Worm (Caenorhabditis elegans) whole organism, young adult: ENCODE data around the gene bmk-1.

Source experiments
- B0035.1 ChIP-seq: sonication (generic microtip); optimal IDR thresholded peaks from 2 replicates; lab custom pipeline; 2016; ENCODE audit warnings: missing genetic modification characterization, mild to moderate bottlenecking, missing compliant biosample characterization, missing genotype, missing genetic modification reagents
- B0261.1 ChIP-seq: sonication (generic microtip); optimal IDR thresholded peaks from 2 replicates; lab custom pipeline; 2016; ENCODE audit warnings: mild to moderate bottlenecking, missing genetic modification characterization, moderate library complexity, missing compliant biosample characterization
- F23B12.7 ChIP-seq: sonication (generic microtip); optimal IDR thresholded peaks from 2 replicates; lab custom pipeline; 2017; ENCODE audit warnings: missing genetic modification characterization, mild to moderate bottlenecking, missing compliant biosample characterization, antibody characterized with exemption, moderate library complexity; ENCODE audit not compliant: insufficient read depth
- F37B4.10 ChIP-seq: fragments of 200-800 bp; sonication (Bioruptor generic); IDR thresholded peaks from 2 replicates; pipeline ENCODE4 v1.3.6; 2022; ENCODE audit warnings: missing genetic modification characterization, missing compliant biosample characterization
- F52B5.7 ChIP-seq: sonication (generic microtip); optimal IDR thresholded peaks from 2 replicates; lab custom pipeline; 2016; ENCODE audit warnings: mild to moderate bottlenecking, missing genetic modification characterization, missing compliant biosample characterization
- F55B11.4 ChIP-seq: sonication (generic microtip); optimal IDR thresholded peaks from 2 replicates; lab custom pipeline; 2016; ENCODE audit warnings: missing compliant biosample characterization, missing genetic modification characterization, borderline replicate concordance; ENCODE audit not compliant: insufficient read depth
- T07F8.4 ChIP-seq: sonication (generic microtip); optimal IDR thresholded peaks from 2 replicates; lab custom pipeline; 2016; ENCODE audit warnings: mild to moderate bottlenecking, missing genetic modification characterization, moderate library complexity, missing compliant biosample characterization
- Y53G8AR.9 ChIP-seq: fragments of 200-800 bp; sonication (Bioruptor generic); conservative IDR thresholded peaks from 2 replicates; pipeline ENCODE4 v1.3.6; 2022; ENCODE audit warnings: missing genetic modification reagents, missing genetic modification characterization, missing compliant biosample characterization
- Y95B8A.8 ChIP-seq: fragments of 200-800 bp; sonication (Bioruptor generic); IDR thresholded peaks from 2 replicates; pipeline ENCODE4 v1.3.6; 2022; ENCODE audit warnings: missing genetic modification reagents, missing genetic modification characterization, missing compliant biosample characterization
- ZK185.1 ChIP-seq: sonication (generic microtip); optimal IDR thresholded peaks from 2 replicates; lab custom pipeline; 2016; ENCODE audit warnings: mild to moderate bottlenecking, missing genetic modification characterization, missing compliant biosample characterization; ENCODE audit not compliant: poor library complexity, severe bottlenecking
- ceh-58 ChIP-seq: fragments of 200-800 bp; sonication (Bioruptor generic); IDR thresholded peaks from 2 replicates; pipeline ENCODE4 v1.3.6; 2022; ENCODE audit warnings: missing genetic modification characterization, missing compliant biosample characterization
- ceh-79 ChIP-seq: sonication (generic microtip); optimal IDR thresholded peaks from 2 replicates; lab custom pipeline; 2017; ENCODE audit warnings: mild to moderate bottlenecking, missing genetic modification characterization, missing compliant biosample characterization
- dox-1 ChIP-seq: fragments of 200-800 bp; sonication (Bioruptor generic); IDR thresholded peaks from 2 replicates; pipeline ENCODE4 v1.3.6; 2022; ENCODE audit warnings: missing genetic modification reagents, missing genetic modification characterization, missing compliant biosample characterization
- efl-1 ChIP-seq: fragments of 150-350 bp; optimal IDR thresholded peaks from 2 replicates; lab custom pipeline; 2014; ENCODE audit warnings: missing biosample characterization, missing genetic modification reagents, missing genetic modification characterization
- ets-4 ChIP-seq: fragments of 200-800 bp; sonication (Bioruptor generic); optimal IDR thresholded peaks from 2 replicates; lab custom pipeline; 2018; ENCODE audit warnings: mild to moderate bottlenecking, missing genetic modification characterization, missing compliant biosample characterization
- gei-17 ChIP-seq: fragments of 200-800 bp; sonication (Bioruptor generic); optimal IDR thresholded peaks from 2 replicates; lab custom pipeline; 2018; ENCODE audit warnings: mild to moderate bottlenecking, missing genetic modification characterization, missing compliant biosample characterization
- hmg-1.2 ChIP-seq: fragments of 200-800 bp; sonication (Bioruptor generic); IDR thresholded peaks from 2 replicates; pipeline ENCODE4 v1.3.6; 2022; ENCODE audit warnings: missing genetic modification reagents, missing genetic modification characterization, missing compliant biosample characterization
- let-607 ChIP-seq, 2 experiments: fragments of 200-800 bp in 1 of 2; sonication (Bioruptor generic) in 1 of 2; sonication (generic microtip) in 1 of 2; optimal IDR thresholded peaks; 2 replicates each; lab custom pipeline; 2016 to 2018; ENCODE audit warnings: mild to moderate bottlenecking in 2 of 2, missing compliant biosample characterization in 2 of 2, missing genetic modification characterization in 2 of 2, moderate library complexity in 2 of 2, missing genotype in 1 of 2
- lin-26 ChIP-seq: fragments of 200-800 bp; sonication (Bioruptor generic); IDR thresholded peaks from 2 replicates; pipeline ENCODE4 v1.3.6; 2022; ENCODE audit warnings: missing genetic modification reagents, missing genetic modification characterization, missing compliant biosample characterization
- lin-35 ChIP-seq, 3 experiments: fragments of 150-350 bp in 2 of 3; sonication (generic microtip) in 1 of 3; optimal IDR thresholded peaks; 2 replicates each; lab custom pipeline; 2014 to 2018; ENCODE audit warnings: missing biosample characterization in 3 of 3, missing genetic modification characterization in 3 of 3, missing genetic modification reagents in 3 of 3
- lsy-27 ChIP-seq: sonication (generic microtip); optimal IDR thresholded peaks from 2 replicates; lab custom pipeline; 2017; ENCODE audit warnings: missing genetic modification characterization, mild to moderate bottlenecking, missing compliant biosample characterization, antibody characterized with exemption, missing genotype, borderline replicate concordance; ENCODE audit not compliant: insufficient read depth
- madf-8 ChIP-seq: fragments of 200-800 bp; sonication (Bioruptor generic); conservative IDR thresholded peaks from 2 replicates; pipeline ENCODE4 v1.3.6; 2022; ENCODE audit warnings: missing genetic modification reagents, missing genetic modification characterization, missing compliant biosample characterization
- nfya-1 ChIP-seq: sonication (generic microtip); optimal IDR thresholded peaks from 2 replicates; lab custom pipeline; 2017; ENCODE audit warnings: antibody characterized with exemption, missing compliant biosample characterization, missing genetic modification characterization, borderline replicate concordance; ENCODE audit not compliant: insufficient read depth
- nhr-120 ChIP-seq: fragments of 200-800 bp; sonication (Bioruptor generic); IDR thresholded peaks from 2 replicates; pipeline ENCODE4 v1.3.6; 2022; ENCODE audit warnings: missing genetic modification characterization, missing compliant biosample characterization
- nhr-27 ChIP-seq: fragments of 200-800 bp; sonication (Bioruptor generic); optimal IDR thresholded peaks from 2 replicates; lab custom pipeline; 2018; ENCODE audit warnings: mild to moderate bottlenecking, missing genetic modification characterization, moderate library complexity, missing compliant biosample characterization
- nhr-80 ChIP-seq: sonication (generic microtip); optimal IDR thresholded peaks from 2 replicates; lab custom pipeline; 2016; ENCODE audit warnings: missing genetic modification characterization, missing compliant biosample characterization
- snpc-1.3 ChIP-seq: sonication (generic microtip); optimal IDR thresholded peaks from 2 replicates; lab custom pipeline; 2017; ENCODE audit warnings: missing genetic modification characterization, mild to moderate bottlenecking, missing compliant biosample characterization, antibody characterized with exemption, moderate library complexity, missing genotype, missing genetic modification reagents; ENCODE audit not compliant: insufficient read depth
- unc-62 ChIP-seq: fragments of 150-350 bp; optimal IDR thresholded peaks from 2 replicates; lab custom pipeline; 2014; ENCODE audit warnings: missing biosample characterization, missing genetic modification reagents, missing genetic modification characterization
- zim-3 ChIP-seq: sonication (generic microtip); optimal IDR thresholded peaks from 2 replicates; lab custom pipeline; 2017; ENCODE audit warnings: mild to moderate bottlenecking, missing genetic modification characterization, moderate library complexity, missing compliant biosample characterization
- ztf-26 ChIP-seq: sonication (generic microtip); optimal IDR thresholded peaks from 2 replicates; lab custom pipeline; 2017; ENCODE audit warnings: missing genetic modification characterization, missing compliant biosample characterization

The bmk-1 gene

DNA sequence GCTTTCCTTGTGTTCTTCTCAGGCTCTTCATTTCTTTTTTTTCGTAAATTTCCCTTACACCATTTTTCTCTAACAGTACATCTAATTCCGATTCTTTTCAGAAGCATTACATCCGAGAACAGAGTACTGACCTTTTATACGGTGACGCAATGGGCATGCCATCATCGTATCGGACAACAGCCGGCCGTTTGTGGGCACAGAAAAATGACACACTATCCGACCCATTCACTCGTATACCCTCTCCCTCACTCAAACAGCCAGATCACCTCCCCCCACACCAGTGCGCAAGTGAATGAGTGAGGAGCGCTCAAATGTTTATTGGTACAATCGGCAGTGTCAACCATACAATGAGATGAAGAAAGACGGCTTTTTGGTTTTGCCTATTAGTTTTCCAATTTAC lies 44.4 kb upstream of the bmk-1 start, which contains the start of gene R02D5.24:
Gene R02D5.24 (plus strand): TSS at position 205 of the 400 bp plus-strand sequence.
- TF ChIP-seq efl-1 (GFP tag; lab: Kevin White, UChicago): no peak
- no peak for TF ChIP-seq gei-17
- TF ChIP-seq F37B4.10 (GFP tag; lab: Robert Waterston, UW): 0 out of 2 replicates have a peak, but pooled peaks have one; percentile 40
- no peak for TF ChIP-seq Y53G8AR.9 (GFP tag; lab: Robert Waterston, UW)
- TF ChIP-seq nhr-120 (GFP tag; lab: Robert Waterston, UW): no peak
- TF ChIP-seq ceh-79 (tag; lab: Kevin White, UChicago): no peak

DNA sequence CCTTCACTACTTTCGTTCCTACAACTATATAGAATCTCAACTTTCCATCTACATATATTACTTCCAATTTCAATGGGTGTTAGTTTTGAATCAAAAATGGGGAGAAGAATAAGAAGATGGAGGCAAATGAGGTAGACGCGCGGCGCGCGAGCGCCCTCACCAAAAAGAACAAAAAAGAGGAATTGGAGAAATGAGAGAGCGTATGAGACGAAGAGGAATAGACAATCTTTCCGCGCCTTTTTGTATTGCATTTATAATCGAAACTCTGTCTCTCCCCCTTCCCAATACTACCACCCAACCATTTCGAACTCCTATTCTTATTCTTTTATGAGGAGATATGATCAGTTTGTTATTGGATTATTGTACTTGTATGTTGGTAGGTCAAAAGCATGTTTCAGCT lies 43.8 kb upstream of the bmk-1 start:
- TF ChIP-seq hmg-1.2 (GFP tag; lab: Robert Waterston, UW) (peak; percentile 71), efl-1 (GFP tag; lab: Kevin White, UChicago) (peak; percentile 14), Y95B8A.8 (no peak)
- TF ChIP-seq, all 124 proteins: peak for 2

DNA sequence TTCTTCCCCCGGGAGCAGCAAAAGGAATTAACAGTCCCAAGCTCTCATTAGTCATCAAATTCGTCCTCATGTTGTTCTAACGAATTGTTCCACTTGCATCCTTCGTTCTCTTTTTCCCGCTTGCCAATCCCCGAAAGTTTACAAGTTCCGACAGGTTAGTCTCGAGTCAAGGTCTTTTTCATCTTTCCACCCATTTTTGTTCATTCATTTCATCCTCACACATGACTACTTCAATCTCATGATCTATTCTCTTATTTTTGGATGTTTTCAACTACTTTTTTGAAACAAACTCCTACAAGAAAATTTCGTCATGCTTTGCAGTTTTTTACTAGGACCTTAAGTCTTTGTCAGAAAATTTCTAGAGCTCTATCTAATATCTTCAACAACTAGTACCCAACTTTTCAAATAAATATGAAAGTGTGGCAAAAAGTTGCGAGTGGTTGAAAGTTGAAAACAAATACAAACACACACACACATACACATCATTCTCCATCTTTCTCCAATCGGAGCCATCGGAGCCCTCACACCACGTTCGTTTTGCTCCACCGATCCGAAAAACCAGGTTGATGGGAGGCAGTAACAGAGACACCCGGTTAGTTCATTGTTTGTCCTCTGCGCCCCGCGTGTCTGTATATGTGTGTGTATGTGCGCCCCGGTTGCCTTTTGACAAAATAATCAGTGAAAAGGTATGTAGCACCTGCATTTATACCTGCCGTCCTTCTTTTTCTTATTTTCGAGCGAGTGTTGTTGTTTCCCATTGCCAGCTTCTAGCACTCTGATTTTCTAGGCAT lies 42.5 kb upstream of the bmk-1 start:
- TF ChIP-seq T07F8.4 (tag; lab: Kevin White, UChicago): no peak
- TF ChIP-seq madf-8 (GFP tag; lab: Robert Waterston, UW): no peak
- no peak for TF ChIP-seq F55B11.4 (tag; lab: Kevin White, UChicago)
- TF ChIP-seq dox-1 (GFP tag; lab: Robert Waterston, UW): peak; percentile 51; the same call in 1 of the 2 replicates
- peak; percentile 21 for TF ChIP-seq nhr-80
- TF ChIP-seq lin-26 (GFP tag; lab: Robert Waterston, UW): peak; percentile 30; the same call in 1 of the 2 replicates
- TF ChIP-seq efl-1 (GFP tag; lab: Kevin White, UChicago): no peak
- no peak for TF ChIP-seq let-607 (tag; optimal IDR thresholded peaks at IDR 0.05; lab: Kevin White, UChicago)
- no peak for TF ChIP-seq snpc-1.3 (tag; lab: Kevin White, UChicago)
- no peak for TF ChIP-seq nfya-1 (tag; lab: Kevin White, UChicago)

DNA sequence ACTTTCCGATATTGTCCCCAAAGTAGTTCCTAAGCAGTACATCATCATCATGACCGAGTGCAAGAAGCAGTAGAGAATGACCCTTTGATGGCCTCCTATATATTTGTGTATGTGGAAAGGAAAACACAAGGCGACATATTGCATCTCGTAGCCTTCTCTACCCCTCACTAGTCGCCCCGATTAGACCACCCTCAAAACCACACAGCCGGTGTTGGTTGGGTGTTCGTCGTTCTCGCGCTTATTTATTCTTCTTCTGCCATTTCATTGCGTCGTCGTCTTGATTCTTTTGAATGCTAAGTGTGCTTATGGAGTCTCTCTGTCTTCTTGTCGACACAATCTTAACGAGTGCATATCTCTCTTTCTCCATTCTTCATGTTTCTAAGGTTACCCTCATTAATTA lies 41.4 kb upstream of the bmk-1 start:
- TF ChIP-seq lin-35 (GFP tag; optimal IDR thresholded peaks at IDR 0.05; lab: Kevin White, UChicago): no peak
- no peak for TF ChIP-seq unc-62
- no peak for TF ChIP-seq ceh-58 (GFP tag; lab: Robert Waterston, UW)
- no peak for TF ChIP-seq B0261.1
- no peak for TF ChIP-seq nhr-27
- no peak for TF ChIP-seq lsy-27 (tag; lab: Kevin White, UChicago)
- no peak for TF ChIP-seq nfya-1 (tag; lab: Kevin White, UChicago)
- TF ChIP-seq B0035.1 (tag; lab: Kevin White, UChicago): no peak
- no peak for TF ChIP-seq ets-4 (GFP tag; lab: Kevin White, UChicago)
- no peak for TF ChIP-seq ztf-26
- no peak for TF ChIP-seq snpc-1.3 (tag; lab: Kevin White, UChicago)
- no peak for TF ChIP-seq zim-3
- no peak for TF ChIP-seq F52B5.7 (tag; lab: Kevin White, UChicago)
- no peak for TF ChIP-seq F23B12.7 (tag; lab: Kevin White, UChicago)
- no peak for TF ChIP-seq ZK185.1
